Worm (Caenorhabditis elegans) whole organism, midembryonic: ENCODE data around the gene C44C10.10.
A peak's percentile ranks its signal among the peaks of the same experiment; 100 is the strongest.
"Not testable (repeated sequence)": the region's sequence is repeated elsewhere in the genome, so short reads cannot be mapped to it uniquely, and the experiment has no call there.

ENCODE experiments used
- T22C8.4 ChIP-seq: fragments of 200-800 bp; sonication (Bioruptor generic); IDR thresholded peaks from 2 replicates; pipeline ENCODE4 v1.3.6; 2022; ENCODE audit warnings: missing genetic modification characterization, missing compliant biosample characterization
- cog-1 ChIP-seq: sonication (generic microtip); optimal IDR thresholded peaks from 2 replicates; lab custom pipeline; 2016; ENCODE audit warnings: missing genetic modification characterization, missing compliant biosample characterization
- flt-1 ChIP-seq: fragments of 200-800 bp; sonication (Bioruptor generic); IDR thresholded peaks from 2 replicates; pipeline ENCODE4 v1.3.6; 2022; ENCODE audit warnings: missing genetic modification characterization, missing compliant biosample characterization
- klf-2 ChIP-seq: fragments of 200-800 bp; sonication (Bioruptor generic); conservative IDR thresholded peaks from 2 replicates; pipeline ENCODE4 v1.3.6; 2022; ENCODE audit warnings: missing genetic modification reagents, missing genetic modification characterization, missing compliant biosample characterization
- med-1 ChIP-seq: sonication (generic microtip); optimal IDR thresholded peaks from 2 replicates; lab custom pipeline; 2017; ENCODE audit warnings: missing genetic modification characterization, mild to moderate bottlenecking, missing compliant biosample characterization, antibody characterized with exemption, missing genetic modification reagents; ENCODE audit not compliant: insufficient read depth
- ref-1 ChIP-seq: fragments of 200-800 bp; sonication (Bioruptor generic); conservative IDR thresholded peaks from 2 replicates; pipeline ENCODE4 v1.3.6; 2022; ENCODE audit warnings: missing genetic modification reagents, missing genetic modification characterization, missing compliant biosample characterization
- ztf-23 ChIP-seq: fragments of 200-800 bp; sonication (Bioruptor generic); IDR thresholded peaks from 2 replicates; pipeline ENCODE4 v1.3.6; 2022; ENCODE audit warnings: missing genetic modification reagents, missing genetic modification characterization, missing compliant biosample characterization

DNA sequence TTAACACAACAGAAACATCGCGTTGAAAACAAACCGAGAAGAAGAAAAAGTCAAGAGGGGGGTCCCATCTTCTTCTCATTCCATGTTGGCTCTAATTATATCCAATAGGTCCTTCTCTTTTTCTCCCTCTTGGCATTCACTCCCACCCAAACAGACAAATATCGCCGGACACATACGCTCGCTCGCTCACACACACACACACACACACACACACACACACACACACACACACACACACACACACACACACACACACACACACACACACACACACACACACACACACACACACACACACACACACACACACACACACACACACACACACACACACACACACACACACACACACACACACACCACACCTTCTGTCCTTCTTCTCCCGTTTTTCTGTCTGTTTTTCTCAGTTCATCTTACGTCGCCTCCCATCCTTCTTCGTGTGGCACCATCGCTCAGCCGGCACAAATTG lies 46.3 kb upstream of the C44C10.10 start, which contains the start of gene sto-4:
- TF ChIP-seq flt-1 (GFP tag; lab: Robert Waterston, UW), result peak; percentile 72; the same call in 1 of the 2 replicates
- 0 out of 2 replicates have a peak, but pooled peaks have one; percentile 31 for TF ChIP-seq klf-2 (GFP tag; lab: Robert Waterston, UW)
- TF ChIP-seq ref-1 (GFP tag; lab: Robert Waterston, UW); med-1 (GFP tag; lab: Kevin White, UChicago); T22C8.4 (GFP tag; lab: Robert Waterston, UW): not testable (repeated sequence)
- TF ChIP-seq cog-1, result peak; percentile 62
- TF ChIP-seq ztf-23 (GFP tag; lab: Robert Waterston, UW), result 0 out of 2 replicates have a peak, but pooled peaks have one; percentile 51
